Worm (Caenorhabditis elegans) whole organism, L2 larva: Measurements from ENCODE around the gene ZK863.1.

Experiments used
- elt-1 ChIP-seq: fragments of 150-350 bp; optimal IDR thresholded peaks from 2 replicates; lab custom pipeline; 2014; ENCODE audit warnings: missing biosample characterization, missing genetic modification characterization
- nhr-10 ChIP-seq: sonication (generic microtip); optimal IDR thresholded peaks from 2 replicates; lab custom pipeline; 2017; ENCODE audit warnings: missing biosample characterization, missing genetic modification characterization
- unc-39 ChIP-seq: fragments of 150-350 bp; optimal IDR thresholded peaks from 2 replicates; lab custom pipeline; 2014; ENCODE audit warnings: missing biosample characterization, missing genetic modification characterization
- ztf-11 ChIP-seq: sonication (generic microtip); optimal IDR thresholded peaks from 2 replicates; lab custom pipeline; 2017; ENCODE audit warnings: missing biosample characterization, missing genetic modification characterization

ce11 chrV:12167031-12167430 lies 3.0 kb downstream of the ZK863.1 start:
- no peak for TF ChIP-seq elt-1 (tag; lab: Kevin White, UChicago)
- TF ChIP-seq nhr-10, result no peak
- no peak for TF ChIP-seq ztf-11 (tag; lab: Kevin White, UChicago)
- TF ChIP-seq unc-39, result no peak
